Worm (Caenorhabditis elegans): ENCODE results near the gene nemt-1.

The nemt-1 gene

ce11 chrIV:9308975-9309374 lies 10.3 kb downstream of the nemt-1 start, which contains the start of gene F49C12.6:
F49C12.6 (minus strand) TSS chrIV:9309075.
- TF ChIP-seq jun-1 (tag; optimal IDR thresholded peaks at IDR 0.05) (no peak), spr-3 (GFP tag; optimal IDR thresholded peaks at IDR 0.05) (no peak), nhr-76 (tag; optimal IDR thresholded peaks at IDR 0.05) (no peak), mxl-3 (GFP tag; optimal IDR thresholded peaks at IDR 0.05) (no peak), php-3 (GFP tag; IDR thresholded peaks at IDR 0.05) (no peak), arid-1 (GFP tag; conservative IDR thresholded peaks at IDR 0.05) (no peak), nhr-111 (GFP tag; optimal IDR thresholded peaks at IDR 0.05) (no peak), nhr-102 (tag; optimal IDR thresholded peaks at IDR 0.05) (no peak), T20F7.1 (GFP tag; optimal IDR thresholded peaks at IDR 0.05) (no peak), lsy-2 (tag; optimal IDR thresholded peaks at IDR 0.05) (no peak), mep-1 (tag; optimal IDR thresholded peaks at IDR 0.05) (no peak), lir-3 (tag; optimal IDR thresholded peaks at IDR 0.05) (no peak), ceh-44 (GFP tag; IDR thresholded peaks at IDR 0.05) (no peak)

ce11 chrIV:9304617-9305016 lies 14.6 kb downstream of the nemt-1 start, which contains the start of gene F49C12.5:
F49C12.5 (plus strand) TSS chrIV:9304917.
- no peak for TF ChIP-seq lin-38 (GFP tag; IDR thresholded peaks at IDR 0.05)
- TF ChIP-seq T26A8.4 (GFP tag; IDR thresholded peaks at IDR 0.05), result no peak
- no peak for TF ChIP-seq zip-2 (tag; optimal IDR thresholded peaks at IDR 0.05)
- TF ChIP-seq F10B5.3 (tag; optimal IDR thresholded peaks at IDR 0.05), result no peak
- no peak for TF ChIP-seq nhr-102 (tag; optimal IDR thresholded peaks at IDR 0.05)
- TF ChIP-seq unc-62 (GFP tag; optimal IDR thresholded peaks at IDR 0.05 in 1 of 2), result no peak
- no peak for TF ChIP-seq unc-62 (tag; optimal IDR thresholded peaks at IDR 0.05)
- no peak for TF ChIP-seq nhr-11 (tag; optimal IDR thresholded peaks at IDR 0.05)
- no peak for TF ChIP-seq ceh-82 (tag; optimal IDR thresholded peaks at IDR 0.05)
- no peak for TF ChIP-seq lin-29 (GFP tag; IDR thresholded peaks at IDR 0.05)
- TF ChIP-seq aly-2 (tag; optimal IDR thresholded peaks at IDR 0.05), result no peak
- no peak for TF ChIP-seq attf-4 (tag; optimal IDR thresholded peaks at IDR 0.05)
- TF ChIP-seq dmd-8 (GFP tag; IDR thresholded peaks at IDR 0.05), result no peak
- TF ChIP-seq zfp-2 (tag; optimal IDR thresholded peaks at IDR 0.05), result no peak
- TF ChIP-seq ztf-11 (tag; optimal IDR thresholded peaks at IDR 0.05), result no peak
- TF ChIP-seq hif-1 (tag; optimal IDR thresholded peaks at IDR 0.05), result no peak
- no peak for TF ChIP-seq vab-7 (GFP tag; IDR thresholded peaks at IDR 0.05)
- TF ChIP-seq R02D3.7 (tag; optimal IDR thresholded peaks at IDR 0.05), result no peak

ce11 chrIV:9303994-9304393 lies 15.2 kb downstream of the nemt-1 start, which contains the start of gene F49C12.4:
F49C12.4 (minus strand) TSS chrIV:9304094.
- TF ChIP-seq cey-2 (tag; optimal IDR thresholded peaks at IDR 0.05; ENCODE audit: borderline replicate concordance, insufficient read depth) (no peak), skn-1 (tag; optimal IDR thresholded peaks at IDR 0.05) (no peak), ztf-7 (tag; optimal IDR thresholded peaks at IDR 0.05) (no peak), zfp-3 (GFP tag; conservative IDR thresholded peaks at IDR 0.05) (no peak), duxl-1 (tag; optimal IDR thresholded peaks at IDR 0.05; ENCODE audit: poor library complexity) (no peak), lin-13 (GFP tag; optimal IDR thresholded peaks at IDR 0.05) (no peak), ceh-44 (GFP tag; IDR thresholded peaks at IDR 0.05) (no peak), nhr-28 (tag; optimal IDR thresholded peaks at IDR 0.05) (no peak), tag-97 (GFP tag; IDR thresholded peaks at IDR 0.05) (no peak), daf-12 (tag; optimal IDR thresholded peaks at IDR 0.05) (no peak), lsy-2 (tag; optimal IDR thresholded peaks at IDR 0.05) (no peak), F49E8.2 (tag; optimal IDR thresholded peaks at IDR 0.05; ENCODE audit: borderline replicate concordance) (no peak), snpc-4 (tag; optimal IDR thresholded peaks at IDR 0.05) (no peak)

Measured in whole organism, L4 larva.